Fruit fly (Drosophila melanogaster): Measurements from ENCODE around the gene zfh1.
A peak's percentile ranks its signal among the peaks of the same experiment; 100 is the strongest.

The zfh1 gene

dm6 chr3R:30794564-30795313 lies 29.0 kb downstream of the zfh1 start (continued):
- TF ChIP-seq sens (GFP tag) (peak; percentile 72), kni (GFP tag; optimal IDR thresholded peaks at IDR 0.05) (peak; percentile 95), CG32532 (GFP tag; IDR thresholded peaks at IDR 0.05) (no peak), Meics (GFP tag; optimal IDR thresholded peaks at IDR 0.05) (no peak), CG31388 (GFP tag; optimal IDR thresholded peaks at IDR 0.05) (no peak), Optix (GFP tag; IDR thresholded peaks at IDR 0.05) (0 out of 3 replicates have a peak, but pooled peaks have one; percentile 27), CG4730 (GFP tag; IDR thresholded peaks at IDR 0.05) (no peak), CG2120 (GFP tag; optimal IDR thresholded peaks at IDR 0.05) (no peak), toy (GFP tag; IDR thresholded peaks at IDR 0.05) (no peak), CG9932 (GFP tag; IDR thresholded peaks at IDR 0.05) (peak; percentile 4; the same call in 1 of the 2 replicates), CG18476 (GFP tag; optimal IDR thresholded peaks at IDR 0.05) (no peak), GATAe (GFP tag; conservative IDR thresholded peaks at IDR 0.05) (no peak), hb (GFP tag; IDR thresholded peaks at IDR 0.05; ENCODE audit: partially characterized antibody) (no peak), D19B (GFP tag; optimal IDR thresholded peaks at IDR 0.05) (no peak), luna (GFP tag; optimal IDR thresholded peaks at IDR 0.05) (no peak), Poxn (GFP tag; IDR thresholded peaks at IDR 0.05) (no peak), Hr78 (GFP tag; optimal IDR thresholded peaks at IDR 0.05) (no peak), CG30020 (tag; optimal IDR thresholded peaks at IDR 0.05) (no peak), zen2 (GFP tag; IDR thresholded peaks at IDR 0.05; ENCODE audit: partially characterized antibody) (no peak), sob (GFP tag; IDR thresholded peaks at IDR 0.05) (no peak), Atf-2 (GFP tag; optimal IDR thresholded peaks at IDR 0.05) (no peak), en (GFP tag; optimal IDR thresholded peaks at IDR 0.05) (no peak), CG17361 (GFP tag; IDR thresholded peaks at IDR 0.05) (no peak), BtbVII (GFP tag; optimal IDR thresholded peaks at IDR 0.05) (no peak), CG12219 (GFP tag; optimal IDR thresholded peaks at IDR 0.05) (peak; percentile 7), ranshi (GFP tag; IDR thresholded peaks at IDR 0.05) (no peak), CG13287 (GFP tag; IDR thresholded peaks at IDR 0.05; ENCODE audit: partially characterized antibody) (peak; percentile 13; the same call in 1 of the 2 replicates), CG12104 (GFP tag; optimal IDR thresholded peaks at IDR 0.05) (no peak), slou (GFP tag; optimal IDR thresholded peaks at IDR 0.05) (no peak), CG6175 (GFP tag; IDR thresholded peaks at IDR 0.05) (no peak), CG4360 (GFP tag; IDR thresholded peaks at IDR 0.05) (no peak), crol (GFP tag; IDR thresholded peaks at IDR 0.05) (peak; percentile 95), ara (GFP tag; IDR thresholded peaks at IDR 0.05) (no peak), CG34376 (GFP tag; optimal IDR thresholded peaks at IDR 0.05) (no peak), CG1832 (GFP tag; optimal IDR thresholded peaks at IDR 0.05) (peak; percentile 87), pho (GFP tag; optimal IDR thresholded peaks at IDR 0.05) (no peak), chm (GFP tag; IDR thresholded peaks at IDR 0.05) (no peak), p53 (GFP tag; optimal IDR thresholded peaks at IDR 0.05) (no peak), E2f2 (GFP tag; IDR thresholded peaks at IDR 0.05) (no peak), ssp (GFP tag; IDR thresholded peaks at IDR 0.05) (no peak), CG14441 (GFP tag; IDR thresholded peaks at IDR 0.05) (no peak), CTCF (GFP tag; optimal IDR thresholded peaks at IDR 0.05) (no peak), cg (GFP tag; optimal IDR thresholded peaks at IDR 0.05) (peak; percentile 65), Usf (GFP tag; optimal IDR thresholded peaks at IDR 0.05) (no peak), Max (GFP tag; optimal IDR thresholded peaks at IDR 0.05) (no peak), crp (GFP tag; optimal IDR thresholded peaks at IDR 0.05) (no peak), trem (tag; optimal IDR thresholded peaks at IDR 0.05) (no peak), CG12071 (GFP tag; optimal IDR thresholded peaks at IDR 0.05) (no peak), CG11504 (tag; optimal IDR thresholded peaks at IDR 0.05) (no peak), CG33213 (GFP tag; optimal IDR thresholded peaks at IDR 0.05) (no peak), CG16863 (GFP tag; optimal IDR thresholded peaks at IDR 0.05) (no peak), HLH54F (GFP tag; optimal IDR thresholded peaks at IDR 0.05) (no peak)
